Worm (Caenorhabditis elegans) whole organism, late embryonic: Measurements from ENCODE around the gene cic-1.
"Not testable (repeated sequence)": the region's sequence is repeated elsewhere in the genome, so short reads cannot be mapped to it uniquely, and the experiment has no call there.

Source experiments
- F13H6.1 ChIP-seq: sonication (generic microtip); optimal IDR thresholded peaks from 2 replicates; lab custom pipeline; 2016; ENCODE audit warnings: missing genetic modification characterization, missing compliant biosample characterization
- K09A11.1 ChIP-seq: sonication (generic microtip); optimal IDR thresholded peaks from 2 replicates; lab custom pipeline; 2017; ENCODE audit warnings: antibody characterized with exemption, mild to moderate bottlenecking, missing genetic modification characterization, missing compliant biosample characterization; ENCODE audit not compliant: insufficient read depth
- T23F11.4 ChIP-seq: fragments of 200-800 bp; sonication (Bioruptor generic); optimal IDR thresholded peaks from 2 replicates; lab custom pipeline; 2018; ENCODE audit warnings: mild to moderate bottlenecking, missing genetic modification characterization, missing compliant biosample characterization
- Y22D7AL.16 ChIP-seq: sonication (generic microtip); optimal IDR thresholded peaks from 2 replicates; lab custom pipeline; 2016; ENCODE audit warnings: missing genetic modification characterization, missing compliant biosample characterization
- ahr-1 ChIP-seq: sonication (generic microtip); optimal IDR thresholded peaks from 2 replicates; lab custom pipeline; 2016; ENCODE audit warnings: missing genetic modification characterization, missing compliant biosample characterization
- ama-1 ChIP-seq: fragments of 150-350 bp; optimal IDR thresholded peaks from 2 replicates; lab custom pipeline; 2014
- ceh-14 ChIP-seq: sonication (generic microtip); optimal IDR thresholded peaks from 2 replicates; lab custom pipeline; 2016; ENCODE audit warnings: missing genotype, missing genetic modification characterization, missing compliant biosample characterization
- ceh-18 ChIP-seq: sonication (generic microtip); optimal IDR thresholded peaks from 2 replicates; lab custom pipeline; 2016; ENCODE audit warnings: missing genetic modification characterization, missing compliant biosample characterization
- ceh-19 ChIP-seq: fragments of 200-800 bp; sonication (Bioruptor generic); optimal IDR thresholded peaks from 2 replicates; lab custom pipeline; 2018; ENCODE audit warnings: mild to moderate bottlenecking, missing genetic modification characterization, missing compliant biosample characterization
- ceh-2 ChIP-seq: sonication (generic microtip); optimal IDR thresholded peaks from 2 replicates; lab custom pipeline; 2016; ENCODE audit warnings: missing genotype, missing genetic modification characterization, missing compliant biosample characterization
- ceh-31 ChIP-seq: sonication (generic microtip); optimal IDR thresholded peaks from 2 replicates; lab custom pipeline; 2016; ENCODE audit warnings: missing genetic modification characterization, missing compliant biosample characterization
- ceh-34 ChIP-seq: sonication (generic microtip); optimal IDR thresholded peaks from 2 replicates; lab custom pipeline; 2016; ENCODE audit warnings: mild to moderate bottlenecking, missing genetic modification characterization, missing compliant biosample characterization
- ceh-45 ChIP-seq: fragments of 200-800 bp; sonication (Bioruptor generic); IDR thresholded peaks from 2 replicates; pipeline ENCODE4 v1.3.6; 2022; ENCODE audit warnings: missing genetic modification reagents, missing genetic modification characterization, missing compliant biosample characterization
- ceh-48 ChIP-seq: sonication (generic microtip); optimal IDR thresholded peaks from 2 replicates; lab custom pipeline; 2016; ENCODE audit warnings: missing genetic modification characterization, inconsistent platforms, missing compliant biosample characterization
- ceh-6 ChIP-seq: fragments of 200-800 bp; sonication (Bioruptor generic); optimal IDR thresholded peaks from 2 replicates; lab custom pipeline; 2018; ENCODE audit warnings: mild to moderate bottlenecking, missing genetic modification characterization, missing compliant biosample characterization
- ceh-9 ChIP-seq: sonication (generic microtip); optimal IDR thresholded peaks from 2 replicates; lab custom pipeline; 2016; ENCODE audit warnings: mild to moderate bottlenecking, missing genetic modification characterization, inconsistent platforms, missing compliant biosample characterization
- dve-1 ChIP-seq: sonication (generic microtip); optimal IDR thresholded peaks from 2 replicates; lab custom pipeline; 2017; ENCODE audit warnings: antibody characterized with exemption, mild to moderate bottlenecking, missing genetic modification characterization, missing compliant biosample characterization
- elt-4 ChIP-seq: sonication (generic microtip); optimal IDR thresholded peaks from 2 replicates; lab custom pipeline; 2016; ENCODE audit warnings: missing genetic modification characterization, missing compliant biosample characterization
- ets-4 ChIP-seq: sonication (generic microtip); optimal IDR thresholded peaks from 2 replicates; lab custom pipeline; 2016; ENCODE audit warnings: missing genetic modification characterization, missing compliant biosample characterization
- eyg-1 ChIP-seq: sonication (generic microtip); optimal IDR thresholded peaks from 2 replicates; lab custom pipeline; 2016; ENCODE audit warnings: missing genotype, missing genetic modification characterization, missing compliant biosample characterization
- fax-1 ChIP-seq: sonication (generic microtip); optimal IDR thresholded peaks from 2 replicates; lab custom pipeline; 2016; ENCODE audit warnings: missing genotype, missing genetic modification characterization, missing compliant biosample characterization
- hlh-13 ChIP-seq: fragments of 200-800 bp; sonication (Bioruptor generic); optimal IDR thresholded peaks from 2 replicates; lab custom pipeline; 2018; ENCODE audit warnings: mild to moderate bottlenecking, missing genetic modification characterization, missing compliant biosample characterization
- hlh-15 ChIP-seq: sonication (generic microtip); optimal IDR thresholded peaks from 2 replicates; lab custom pipeline; 2016; ENCODE audit warnings: missing genetic modification characterization, missing compliant biosample characterization
- hlh-6 ChIP-seq: sonication (generic microtip); optimal IDR thresholded peaks from 2 replicates; lab custom pipeline; 2016; ENCODE audit warnings: missing genotype, missing genetic modification characterization, missing compliant biosample characterization
- lin-11 ChIP-seq: fragments of 200-800 bp; sonication (Bioruptor generic); optimal IDR thresholded peaks from 2 replicates; lab custom pipeline; 2018; ENCODE audit warnings: mild to moderate bottlenecking, missing genetic modification characterization, missing compliant biosample characterization
- nfya-1 ChIP-seq: sonication (generic microtip); optimal IDR thresholded peaks from 2 replicates; lab custom pipeline; 2017; ENCODE audit warnings: missing genetic modification characterization, mild to moderate bottlenecking, missing compliant biosample characterization, antibody characterized with exemption, moderate library complexity
- npax-4 ChIP-seq: sonication (generic microtip); optimal IDR thresholded peaks from 2 replicates; lab custom pipeline; 2016; ENCODE audit warnings: missing genetic modification characterization, missing compliant biosample characterization
- odd-2 ChIP-seq: sonication (generic microtip); optimal IDR thresholded peaks from 2 replicates; lab custom pipeline; 2017; ENCODE audit warnings: antibody characterized with exemption, mild to moderate bottlenecking, missing genetic modification characterization, missing compliant biosample characterization
- pag-3 ChIP-seq: sonication (generic microtip); optimal IDR thresholded peaks from 2 replicates; lab custom pipeline; 2016; ENCODE audit warnings: missing compliant biosample characterization, missing genetic modification characterization, borderline replicate concordance
- pat-9 ChIP-seq: fragments of 200-800 bp; sonication (Bioruptor generic); optimal IDR thresholded peaks from 2 replicates; lab custom pipeline; 2018; ENCODE audit warnings: mild to moderate bottlenecking, missing genetic modification characterization, moderate library complexity, missing compliant biosample characterization
- pha-4 ChIP-seq: fragments of 150-350 bp; optimal IDR thresholded peaks from 2 replicates; lab custom pipeline; 2018; ENCODE audit warnings: missing biosample characterization, missing genetic modification reagents, missing genetic modification characterization
- pqm-1 ChIP-seq: sonication (generic microtip); optimal IDR thresholded peaks from 2 replicates; lab custom pipeline; 2016; ENCODE audit warnings: missing genetic modification characterization, missing compliant biosample characterization
- ref-2 ChIP-seq: sonication (generic microtip); optimal IDR thresholded peaks from 2 replicates; lab custom pipeline; 2016; ENCODE audit warnings: missing genetic modification characterization, missing compliant biosample characterization
- sox-2 ChIP-seq: fragments of 200-800 bp; sonication (Bioruptor generic); IDR thresholded peaks from 2 replicates; pipeline ENCODE4 v1.3.6; 2022; ENCODE audit warnings: missing genetic modification reagents, missing genetic modification characterization, missing compliant biosample characterization
- sox-4 ChIP-seq: sonication (generic microtip); optimal IDR thresholded peaks from 2 replicates; lab custom pipeline; 2017; ENCODE audit warnings: mild to moderate bottlenecking, missing genetic modification characterization, inconsistent platforms, missing compliant biosample characterization
- syd-9 ChIP-seq: sonication (generic microtip); optimal IDR thresholded peaks from 2 replicates; lab custom pipeline; 2016; ENCODE audit warnings: mild to moderate bottlenecking, missing genetic modification characterization, moderate library complexity, missing compliant biosample characterization
- tbx-2 ChIP-seq: sonication (generic microtip); optimal IDR thresholded peaks from 2 replicates; lab custom pipeline; 2016; ENCODE audit warnings: missing genetic modification characterization, missing compliant biosample characterization
- ttx-3 ChIP-seq: sonication (generic microtip); optimal IDR thresholded peaks from 2 replicates; lab custom pipeline; 2016; ENCODE audit warnings: missing genetic modification reagents, missing genetic modification characterization, missing compliant biosample characterization
- unc-3 ChIP-seq, 2 experiments: fragments of 200-800 bp in 1 of 2; sonication (Bioruptor generic) in 1 of 2; sonication (generic microtip) in 1 of 2; conservative IDR thresholded peaks in 1 of 2; optimal IDR thresholded peaks in 1 of 2; 2 replicates each; pipeline versions ENCODE4 v1.3.6 to Lab custom; 2016 to 2022; ENCODE audit warnings: missing compliant biosample characterization in 2 of 2, missing genetic modification characterization in 2 of 2, missing genetic modification reagents in 1 of 2
- unc-42 ChIP-seq: sonication (generic microtip); optimal IDR thresholded peaks from 2 replicates; lab custom pipeline; 2016; ENCODE audit warnings: missing genotype, missing genetic modification characterization, missing compliant biosample characterization
- unc-55 ChIP-seq: sonication (generic microtip); optimal IDR thresholded peaks from 2 replicates; lab custom pipeline; 2017; ENCODE audit warnings: missing biosample characterization, missing genetic modification reagents, missing genetic modification characterization
- zip-5 ChIP-seq: sonication (generic microtip); optimal IDR thresholded peaks from 2 replicates; lab custom pipeline; 2016; ENCODE audit warnings: missing genetic modification characterization, missing compliant biosample characterization

The cic-1 gene

ce11 chrIII:2435373-2435772 lies 34.4 kb upstream of the cic-1 start, which contains the start of gene W04B5.6:
W04B5.6 (minus strand) TSS chrIII:2435473.
- not testable (repeated sequence) for TF ChIP-seq odd-2; zip-5 (tag; lab: Kevin White, UChicago); T23F11.4 (GFP tag; lab: Kevin White, UChicago)

- no peak for TF ChIP-seq ceh-45
- TF ChIP-seq pag-3 (tag; lab: Kevin White, UChicago) = no peak
- TF ChIP-seq, all 69 proteins: peak for 0
These were observed 31.9 kb upstream of the cic-1 start for ce11 chrIII:2432925-2433324.

ce11 chrIII:2426122-2426521 lies 25.1 kb upstream of the cic-1 start, which contains the start of gene W04B5.8:
W04B5.8 (plus strand) TSS chrIII:2426316.
- TF ChIP-seq F13H6.1 (tag; lab: Kevin White, UChicago) (no peak), tbx-2 (tag; lab: Kevin White, UChicago) (peak; percentile 17), sox-2 (GFP tag; lab: Robert Waterston, UW) (no peak), nfya-1 (tag; lab: Kevin White, UChicago) (peak; percentile 40), ceh-48 (tag; lab: Kevin White, UChicago) (peak; percentile 76), ttx-3 (tag; lab: Kevin White, UChicago) (no peak), unc-3 (GFP tag; conservative IDR thresholded peaks at IDR 0.05; lab: Robert Waterston, UW) (no peak), unc-3 (tag; optimal IDR thresholded peaks at IDR 0.05; lab: Kevin White, UChicago) (no peak), hlh-13 (no peak), ahr-1 (tag; lab: Kevin White, UChicago) (no peak), npax-4 (tag; lab: Kevin White, UChicago) (no peak), hlh-15 (tag; lab: Kevin White, UChicago) (no peak), odd-2 (no peak), hlh-6 (no peak), ceh-14 (tag; lab: Kevin White, UChicago) (no peak), pqm-1 (no peak), ama-1 (lab: Kevin White, UChicago) (no peak), Y22D7AL.16 (no peak), ceh-31 (peak; percentile 50), fax-1 (no peak), pag-3 (tag; lab: Kevin White, UChicago) (no peak), K09A11.1 (tag; lab: Kevin White, UChicago) (no peak), dve-1 (tag; lab: Kevin White, UChicago) (no peak), unc-55 (GFP tag; lab: Kevin White, UChicago) (peak; percentile 52), unc-42 (tag; lab: Kevin White, UChicago) (peak; percentile 11), ceh-2 (no peak), sox-4 (no peak), ceh-45 (no peak), ref-2 (tag; lab: Kevin White, UChicago) (no peak), syd-9 (tag; lab: Kevin White, UChicago) (no peak), ceh-18 (tag; lab: Kevin White, UChicago) (no peak), eyg-1 (tag; lab: Kevin White, UChicago) (no peak), pha-4 (tag; lab: Kevin White, UChicago) (no peak), lin-11 (tag; lab: Kevin White, UChicago) (no peak), ets-4 (tag; lab: Kevin White, UChicago) (no peak)

- no peak for TF ChIP-seq sox-4
- no peak for TF ChIP-seq ceh-6 (GFP tag; lab: Kevin White, UChicago)
- no peak for TF ChIP-seq elt-4 (tag; lab: Kevin White, UChicago)
- no peak for TF ChIP-seq pat-9 (tag; lab: Kevin White, UChicago)
- peak; percentile 7 for TF ChIP-seq ceh-31
- TF ChIP-seq ceh-9 (tag; lab: Kevin White, UChicago) = no peak
- TF ChIP-seq ceh-34 = no peak
- no peak for TF ChIP-seq npax-4 (tag; lab: Kevin White, UChicago)
- TF ChIP-seq ceh-19 (GFP tag; lab: Kevin White, UChicago) = no peak
These were observed 23.8 kb upstream of the cic-1 start for ce11 chrIII:2424783-2425329.
